Fruit fly (Drosophila melanogaster) whole organism, embryonic: ENCODE measurements around the gene Or83a.

Experiments used
- Antp ChIP-seq: fragments of 200-800 bp; sonication (Bioruptor generic); optimal IDR thresholded peaks from 3 replicates; lab custom pipeline; 2016; ENCODE audit warnings: missing biosample characterization, missing genetic modification characterization
- CG10321 ChIP-seq: fragments of 200-800 bp; sonication (Bioruptor generic); IDR thresholded peaks from 2 replicates; pipeline ENCODE4 v1.3.6; 2022; ENCODE audit warnings: missing biosample characterization, missing genetic modification characterization
- CG10565 ChIP-seq: fragments of 200-800 bp; sonication (Bioruptor generic); optimal IDR thresholded peaks from 3 replicates; lab custom pipeline; 2016; ENCODE audit warnings: missing biosample characterization, mild to moderate bottlenecking, missing genetic modification characterization
- CG12299 ChIP-seq: fragments of 200-800 bp; sonication (Bioruptor generic); optimal IDR thresholded peaks from 2 replicates; lab custom pipeline; 2018; ENCODE audit warnings: missing biosample characterization, mild to moderate bottlenecking, missing genetic modification characterization
- CG12744 ChIP-seq: fragments of 200-800 bp; sonication (Bioruptor generic); optimal IDR thresholded peaks from 2 replicates; lab custom pipeline; 2016; ENCODE audit warnings: missing biosample characterization, missing genetic modification characterization
- CG14014 ChIP-seq: fragments of 200-800 bp; sonication (Bioruptor generic); IDR thresholded peaks from 2 replicates; pipeline ENCODE4 v1.3.6; 2022; ENCODE audit warnings: missing biosample characterization, missing genetic modification characterization
- CG15601 ChIP-seq: fragments of 200-800 bp; sonication (Bioruptor generic); optimal IDR thresholded peaks from 3 replicates; lab custom pipeline; 2019; ENCODE audit warnings: missing biosample characterization, mild to moderate bottlenecking, missing genetic modification characterization, moderate library complexity
- CG17385 ChIP-seq: fragments of 200-800 bp; sonication (Bioruptor generic); optimal IDR thresholded peaks from 3 replicates; lab custom pipeline; 2018; ENCODE audit warnings: missing biosample characterization, mild to moderate bottlenecking, missing genetic modification characterization
- CG17829 ChIP-seq: fragments of 200-800 bp; optimal IDR thresholded peaks from 2 replicates; lab custom pipeline; 2019; ENCODE audit warnings: missing biosample characterization, mild to moderate bottlenecking, missing genetic modification characterization, moderate library complexity
- CG1792 ChIP-seq: fragments of 200-800 bp; sonication (Bioruptor generic); optimal IDR thresholded peaks from 2 replicates; lab custom pipeline; 2016; ENCODE audit warnings: missing biosample characterization, missing genetic modification characterization
- CG2712 ChIP-seq: fragments of 200-800 bp; optimal IDR thresholded peaks from 3 replicates; lab custom pipeline; 2019; ENCODE audit warnings: missing biosample characterization, mild to moderate bottlenecking, missing genetic modification characterization, moderate library complexity
- CG31365 ChIP-seq: fragments of 200-800 bp; sonication (Bioruptor generic); optimal IDR thresholded peaks from 2 replicates; lab custom pipeline; 2018; ENCODE audit warnings: missing biosample characterization, mild to moderate bottlenecking, missing genetic modification characterization
- CG31441 ChIP-seq: fragments of 200-800 bp; sonication (Bioruptor generic); IDR thresholded peaks from 2 replicates; pipeline ENCODE4 v1.3.6; 2022; ENCODE audit warnings: missing biosample characterization, missing genetic modification characterization
- CG33557 ChIP-seq: fragments of 200-800 bp; sonication (Bioruptor generic); optimal IDR thresholded peaks from 2 replicates; lab custom pipeline; 2019; ENCODE audit warnings: missing biosample characterization, mild to moderate bottlenecking, missing genetic modification characterization, moderate library complexity
- CG34422 ChIP-seq: fragments of 200-800 bp; sonication (Bioruptor generic); IDR thresholded peaks from 3 replicates; pipeline ENCODE4 v1.3.6; 2022; ENCODE audit warnings: missing biosample characterization, missing genetic modification characterization
- CG4360 ChIP-seq: fragments of 200-800 bp; sonication (Bioruptor generic); IDR thresholded peaks from 2 replicates; pipeline ENCODE4 v1.3.6; 2022; ENCODE audit warnings: missing biosample characterization, missing genetic modification characterization
- CG4617 ChIP-seq: fragments of 200-800 bp; sonication (Bioruptor generic); optimal IDR thresholded peaks from 3 replicates; lab custom pipeline; 2016; ENCODE audit warnings: missing biosample characterization, missing genetic modification characterization, borderline replicate concordance
- CG6175 ChIP-seq: fragments of 200-800 bp; sonication (Bioruptor generic); IDR thresholded peaks from 3 replicates; pipeline ENCODE4 v1.3.6; 2022; ENCODE audit warnings: missing biosample characterization, missing genetic modification characterization
- CG7745 ChIP-seq: fragments of 200-800 bp; sonication (Bioruptor generic); optimal IDR thresholded peaks from 2 replicates; lab custom pipeline; 2018; ENCODE audit warnings: missing biosample characterization, mild to moderate bottlenecking, missing genetic modification characterization, moderate library complexity
- CG8089 ChIP-seq: fragments of 200-800 bp; sonication (Bioruptor generic); optimal IDR thresholded peaks from 3 replicates; lab custom pipeline; 2016; ENCODE audit warnings: missing biosample characterization, missing genetic modification characterization
- CG8478 ChIP-seq: fragments of >200 bp; optimal IDR thresholded peaks from 2 replicates; lab custom pipeline; 2018
- CG8924 ChIP-seq: fragments of 200-800 bp; optimal IDR thresholded peaks from 3 replicates; lab custom pipeline; 2019; ENCODE audit warnings: missing biosample characterization, mild to moderate bottlenecking, missing genetic modification characterization, moderate library complexity
- H15 ChIP-seq: fragments of 200-800 bp; sonication (Bioruptor generic); IDR thresholded peaks from 3 replicates; pipeline ENCODE4 v1.3.6; 2022; ENCODE audit warnings: missing biosample characterization, missing genetic modification characterization
- HmgD ChIP-seq: fragments of 200-800 bp; sonication (Bioruptor generic); optimal IDR thresholded peaks from 3 replicates; lab custom pipeline; 2016; ENCODE audit warnings: missing biosample characterization, missing genetic modification characterization
- Lhr ChIP-seq: fragments of 200-800 bp; sonication (Bioruptor generic); optimal IDR thresholded peaks from 3 replicates; lab custom pipeline; 2017; ENCODE audit warnings: mild to moderate bottlenecking, missing biosample characterization, missing genetic modification reagents, missing genetic modification characterization
- Mad ChIP-seq: fragments of 200-800 bp; sonication (Bioruptor generic); optimal IDR thresholded peaks from 2 replicates; lab custom pipeline; 2016; ENCODE audit warnings: missing biosample characterization, missing genetic modification characterization
- Max ChIP-seq: fragments of 200-800 bp; sonication (Bioruptor generic); optimal IDR thresholded peaks from 2 replicates; lab custom pipeline; 2016; ENCODE audit warnings: missing biosample characterization, mild to moderate bottlenecking, missing genetic modification characterization
- NC2α ChIP-seq: fragments of 200-800 bp; sonication (Bioruptor generic); optimal IDR thresholded peaks from 2 replicates; lab custom pipeline; 2016; ENCODE audit warnings: missing biosample characterization, missing genetic modification characterization
- NK7.1 ChIP-seq: fragments of 200-800 bp; sonication (Bioruptor generic); optimal IDR thresholded peaks from 3 replicates; lab custom pipeline; 2016; ENCODE audit warnings: missing biosample characterization, missing genetic modification characterization
- Poxn ChIP-seq: fragments of 200-800 bp; sonication (Bioruptor generic); IDR thresholded peaks from 2 replicates; pipeline ENCODE4 v1.3.6; 2022; ENCODE audit warnings: missing biosample characterization, missing genetic modification characterization
- Rfx ChIP-seq: fragments of 200-800 bp; sonication (Bioruptor generic); IDR thresholded peaks from 2 replicates; pipeline ENCODE4 v1.3.6; 2022; ENCODE audit warnings: missing biosample characterization, missing genetic modification characterization
- Taf1 ChIP-seq: fragments of 200-800 bp; sonication (Bioruptor generic); IDR thresholded peaks from 2 replicates; pipeline ENCODE4 v1.3.6; 2022; ENCODE audit warnings: missing biosample characterization, missing genetic modification characterization
- ap ChIP-seq: fragments of 200-800 bp; sonication (Bioruptor generic); IDR thresholded peaks from 2 replicates; pipeline ENCODE4 v1.3.6; 2022; ENCODE audit warnings: missing biosample characterization, missing genetic modification characterization
- chinmo ChIP-seq: fragments of 200-800 bp; sonication (Bioruptor generic); IDR thresholded peaks from 4 replicates; pipeline ENCODE4 v1.3.6; 2022; ENCODE audit warnings: missing biosample characterization, missing genetic modification characterization; ENCODE audit not compliant: partially characterized antibody
- croc ChIP-seq: fragments of 200-800 bp; sonication (Bioruptor generic); conservative IDR thresholded peaks from 3 replicates; pipeline ENCODE4 v1.3.6; 2022; ENCODE audit warnings: missing biosample characterization, missing genetic modification characterization
- cwo ChIP-seq: fragments of 200-800 bp; sonication (Bioruptor generic); optimal IDR thresholded peaks from 3 replicates; lab custom pipeline; 2017; ENCODE audit warnings: missing biosample characterization, missing genetic modification characterization, mild to moderate bottlenecking, moderate library complexity, missing genetic modification reagents
- disco-r ChIP-seq: fragments of 200-800 bp; sonication (Bioruptor generic); optimal IDR thresholded peaks from 2 replicates; lab custom pipeline; 2016; ENCODE audit warnings: missing biosample characterization, missing genetic modification characterization
- dmrt99B ChIP-seq: fragments of 200-800 bp; sonication (Bioruptor generic); optimal IDR thresholded peaks from 2 replicates; lab custom pipeline; 2018; ENCODE audit warnings: missing biosample characterization, mild to moderate bottlenecking, missing genetic modification characterization, moderate library complexity
- en ChIP-seq: fragments of 200-800 bp; sonication (Bioruptor generic); optimal IDR thresholded peaks from 2 replicates; lab custom pipeline; 2016; ENCODE audit warnings: missing biosample characterization, missing genetic modification characterization
- gcm2 ChIP-seq: fragments of 200-800 bp; sonication (Bioruptor generic); optimal IDR thresholded peaks from 2 replicates; lab custom pipeline; 2016; ENCODE audit warnings: missing biosample characterization, missing genetic modification characterization
- insv ChIP-seq, 2 experiments: fragments of 200-800 bp; sonication (Bioruptor generic); optimal IDR thresholded peaks; 3 replicates each; lab custom pipeline; 2016 to 2018; ENCODE audit warnings: missing biosample characterization in 2 of 2, missing genetic modification characterization in 2 of 2
- lbe ChIP-seq: fragments of 200-800 bp; sonication (Bioruptor generic); optimal IDR thresholded peaks from 2 replicates; lab custom pipeline; 2016; ENCODE audit warnings: missing biosample characterization, mild to moderate bottlenecking, missing genetic modification characterization
- nerfin-2 ChIP-seq: fragments of 200-800 bp; sonication (Bioruptor generic); IDR thresholded peaks from 2 replicates; pipeline ENCODE4 v1.3.6; 2022; ENCODE audit warnings: missing biosample characterization, missing genetic modification characterization; ENCODE audit not compliant: partially characterized antibody
- pros ChIP-seq: fragments of 200-800 bp; sonication (Bioruptor generic); optimal IDR thresholded peaks from 3 replicates; lab custom pipeline; 2019; ENCODE audit warnings: missing biosample characterization, mild to moderate bottlenecking, missing genetic modification characterization, moderate library complexity
- repo ChIP-seq: fragments of 200-800 bp; sonication (Bioruptor generic); optimal IDR thresholded peaks from 2 replicates; lab custom pipeline; 2016; ENCODE audit warnings: missing biosample characterization, missing genetic modification characterization
- sens ChIP-seq: fragments of 200-800 bp; sonication (Bioruptor generic); peaks from one replicate; lab custom pipeline; 2016; ENCODE audit warnings: missing biosample characterization, missing genetic modification characterization
- sug ChIP-seq: fragments of 200-800 bp; optimal IDR thresholded peaks from 2 replicates; lab custom pipeline; 2019; ENCODE audit warnings: missing biosample characterization, mild to moderate bottlenecking, missing genetic modification characterization, moderate library complexity
- tgo ChIP-seq: fragments of 200-800 bp; sonication (Bioruptor generic); IDR thresholded peaks from 3 replicates; pipeline ENCODE4 v1.3.6; 2022; ENCODE audit warnings: missing biosample characterization, missing genetic modification characterization
- twi ChIP-seq: fragments of 200-800 bp; optimal IDR thresholded peaks from 2 replicates; lab custom pipeline; 2019; ENCODE audit warnings: missing biosample characterization, mild to moderate bottlenecking, missing genetic modification characterization, moderate library complexity
- usp ChIP-seq: fragments of >200 bp; optimal IDR thresholded peaks from 2 replicates; lab custom pipeline; 2017; ENCODE audit warnings: missing biosample characterization, missing genetic modification characterization
- wek ChIP-seq: fragments of 200-800 bp; sonication (Bioruptor generic); optimal IDR thresholded peaks from 3 replicates; lab custom pipeline; 2018; ENCODE audit warnings: missing biosample characterization, mild to moderate bottlenecking, missing genetic modification characterization, moderate library complexity
- z ChIP-seq: fragments of 200-800 bp; sonication (Bioruptor generic); IDR thresholded peaks from 3 replicates; pipeline ENCODE4 v1.3.6; 2022; ENCODE audit warnings: missing biosample characterization, missing genetic modification characterization

Or83a gene

dm6 chr3R:5371563-5371962 is 27.4 kb downstream of the Or83a start, which contains the start of gene Polr2F (continued):
- TF ChIP-seq CG17385 (GFP tag; lab: Kevin White, UChicago) = peak; percentile 100
- TF ChIP-seq disco-r (GFP tag; lab: Kevin White, UChicago) = peak; percentile 72
- TF ChIP-seq sug (tag; lab: Kevin White, UChicago) = peak; percentile 79
- TF ChIP-seq CG31441 (GFP tag; lab: Robert Waterston, UW) = peak; percentile 60
- TF ChIP-seq Taf1 (GFP tag; lab: Robert Waterston, UW) = peak; percentile 56; the same call in 1 of the 2 replicates
- no peak for TF ChIP-seq CG31365
- TF ChIP-seq ap (GFP tag; lab: Robert Waterston, UW) = peak; percentile 43; the same call in 1 of the 2 replicates
- no peak; the same call in 1 of the 2 replicates for TF ChIP-seq Poxn
- TF ChIP-seq CG7745 (tag; lab: Kevin White, UChicago) = no peak
- peak; percentile 44 for TF ChIP-seq CG12299 (tag; lab: Kevin White, UChicago)
- no peak for TF ChIP-seq usp (GFP tag; lab: Kevin White, UChicago)
- peak in 1 of 2 experiments; percentile 70 for TF ChIP-seq insv (GFP tag; optimal IDR thresholded peaks at IDR 0.05; lab: Kevin White, UChicago)
- TF ChIP-seq CG4617 (GFP tag; lab: Kevin White, UChicago) = peak; percentile 98
- TF ChIP-seq NK7.1 (GFP tag; lab: Kevin White, UChicago) = peak; percentile 77
- peak; percentile 63 for TF ChIP-seq CG33557 (GFP tag; lab: Kevin White, UChicago)
- peak; percentile 73 for TF ChIP-seq CG2712 (tag; lab: Kevin White, UChicago)
- peak; percentile 79 for TF ChIP-seq CG17829 (tag; lab: Kevin White, UChicago)
- TF ChIP-seq lbe (GFP tag; lab: Kevin White, UChicago) = peak; percentile 65
- TF ChIP-seq dmrt99B = no peak
- peak; percentile 82 for TF ChIP-seq CG12744
- peak; percentile 66 for TF ChIP-seq CG8924 (tag; lab: Kevin White, UChicago)
- TF ChIP-seq CG8478 (lab: Kevin White, UChicago) = no peak
- no peak for TF ChIP-seq nerfin-2
- TF ChIP-seq CG10565 (GFP tag; lab: Kevin White, UChicago) = no peak
- TF ChIP-seq wek = peak; percentile 32
- TF ChIP-seq CG14014 (GFP tag; lab: Robert Waterston, UW) = peak; percentile 83
- peak; percentile 49 for TF ChIP-seq en (GFP tag; lab: Kevin White, UChicago)
- peak; percentile 64 for TF ChIP-seq NC2α (GFP tag; lab: Kevin White, UChicago)
- TF ChIP-seq z (GFP tag; lab: Robert Waterston, UW) = no peak
- TF ChIP-seq cwo (GFP tag; lab: Kevin White, UChicago) = peak; percentile 62
- peak; percentile 84 for TF ChIP-seq H15 (GFP tag; lab: Robert Waterston, UW)
- TF ChIP-seq Antp (GFP tag; lab: Kevin White, UChicago) = peak; percentile 96
- TF ChIP-seq Max = peak; percentile 95
- peak; percentile 63 for TF ChIP-seq twi (tag; lab: Kevin White, UChicago)
- peak; percentile 89 for TF ChIP-seq chinmo
- peak; percentile 43; the same call in 1 of the 2 replicates for TF ChIP-seq CG10321
- TF ChIP-seq CG34422 = peak; percentile 87
- TF ChIP-seq Mad (GFP tag; lab: Kevin White, UChicago) = peak; percentile 94
- TF ChIP-seq HmgD (GFP tag; lab: Kevin White, UChicago) = peak; percentile 94
- TF ChIP-seq Lhr = peak; percentile 84
- peak; percentile 85 for TF ChIP-seq CG1792 (GFP tag; lab: Kevin White, UChicago)
- peak; percentile 44; the same call in 2 of the 3 replicates for TF ChIP-seq croc
- TF ChIP-seq Rfx (GFP tag; lab: Robert Waterston, UW) = peak; percentile 94
- no peak for TF ChIP-seq pros
- peak; percentile 87 for TF ChIP-seq repo (GFP tag; lab: Kevin White, UChicago)
- TF ChIP-seq tgo (GFP tag; lab: Robert Waterston, UW) = peak; percentile 67; the same call in 2 of the 3 replicates
- peak; percentile 79 for TF ChIP-seq CG8089
- peak; percentile 96 for TF ChIP-seq sens (GFP tag; lab: Kevin White, UChicago)
- no peak for TF ChIP-seq CG4360 (GFP tag; lab: Robert Waterston, UW)
- TF ChIP-seq CG6175 (GFP tag; lab: Robert Waterston, UW) = peak; percentile 53; the same call in 2 of the 3 replicates
- TF ChIP-seq CG15601 (tag; lab: Kevin White, UChicago) = peak; percentile 68
- TF ChIP-seq gcm2 (GFP tag; lab: Kevin White, UChicago) = peak; percentile 72
